Fruit fly (Drosophila melanogaster): ENCODE results near the gene CG7990.

DNA sequence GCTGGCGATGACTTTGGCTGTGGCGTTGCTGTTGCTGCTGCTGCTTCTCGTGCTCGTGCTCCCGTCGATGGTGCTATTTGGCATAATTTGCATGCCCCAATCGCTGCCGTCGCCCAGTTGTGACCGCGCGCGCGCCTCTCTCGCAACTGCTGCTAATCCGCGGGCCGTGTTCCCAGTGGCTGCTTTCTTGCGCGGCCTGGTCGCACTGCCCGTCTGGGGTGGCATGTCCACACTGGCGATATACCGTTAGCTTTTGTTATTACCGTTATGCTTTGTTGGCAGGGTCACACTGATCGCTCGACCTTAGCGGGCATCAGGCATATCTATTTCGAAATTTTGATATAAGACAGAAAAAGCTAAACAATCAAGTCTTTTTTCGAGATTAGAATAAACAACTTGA is at the start of gene CG7990:
- TF ChIP-seq usp (GFP tag; optimal IDR thresholded peaks at IDR 0.05) = no peak
- no peak for TF ChIP-seq pan (optimal IDR thresholded peaks at IDR 0.05)
- no peak for TF ChIP-seq Dll (optimal IDR thresholded peaks at IDR 0.05)
